Worm (Caenorhabditis elegans) whole organism, midembryonic: ENCODE results near the gene C03A7.13.

Source experiments
- flt-1 ChIP-seq: fragments of 200-800 bp; sonication (Bioruptor generic); IDR thresholded peaks from 2 replicates; pipeline ENCODE4 v1.3.6; 2022; ENCODE audit warnings: missing genetic modification characterization, missing compliant biosample characterization
- med-1 ChIP-seq: sonication (generic microtip); optimal IDR thresholded peaks from 2 replicates; lab custom pipeline; 2017; ENCODE audit warnings: missing genetic modification characterization, mild to moderate bottlenecking, missing compliant biosample characterization, antibody characterized with exemption, missing genetic modification reagents; ENCODE audit not compliant: insufficient read depth
- tab-1 ChIP-seq: fragments of 200-800 bp; sonication (Bioruptor generic); IDR thresholded peaks from 2 replicates; pipeline ENCODE4 v1.3.6; 2022; ENCODE audit warnings: missing genetic modification characterization, missing compliant biosample characterization

ce11 chrV:5225660-5226059, 33.3 kb upstream of the C03A7.13 start:
- TF ChIP-seq flt-1, result no peak
- no peak for TF ChIP-seq med-1 (GFP tag; lab: Kevin White, UChicago)
- no peak for TF ChIP-seq tab-1
